Worm (Caenorhabditis elegans) whole organism, mixed stage, embryonic: ENCODE measurements around the gene vit-6.

Source experiments
- bed-3 ChIP-seq: fragments of 200-800 bp; sonication (Bioruptor generic); optimal IDR thresholded peaks from 3 replicates; lab custom pipeline; 2018; ENCODE audit warnings: mild to moderate bottlenecking, missing genetic modification characterization, moderate library complexity, missing compliant biosample characterization
- blmp-1 ChIP-seq: fragments of 150-350 bp; optimal IDR thresholded peaks from 2 replicates; lab custom pipeline; 2014; ENCODE audit warnings: missing biosample characterization, missing genetic modification characterization
- ceh-39 ChIP-seq: fragments of 150-350 bp; optimal IDR thresholded peaks from 2 replicates; lab custom pipeline; 2014; ENCODE audit warnings: missing biosample characterization, missing genetic modification characterization
- ceh-43 ChIP-seq: fragments of 200-800 bp; sonication (Bioruptor generic); optimal IDR thresholded peaks from 2 replicates; lab custom pipeline; 2018; ENCODE audit warnings: mild to moderate bottlenecking, missing genetic modification characterization, moderate library complexity, missing compliant biosample characterization
- ceh-83 ChIP-seq: fragments of 200-800 bp; sonication (Bioruptor generic); optimal IDR thresholded peaks from 2 replicates; lab custom pipeline; 2018; ENCODE audit warnings: mild to moderate bottlenecking, missing genetic modification characterization, missing compliant biosample characterization
- ces-1 ChIP-seq: fragments of 150-350 bp; optimal IDR thresholded peaks from 2 replicates; lab custom pipeline; 2014; ENCODE audit warnings: missing biosample characterization, missing genetic modification reagents, missing genetic modification characterization
- cnd-1 ChIP-seq: fragments of 200-800 bp; sonication (Bioruptor generic); optimal IDR thresholded peaks from 2 replicates; lab custom pipeline; 2018; ENCODE audit warnings: mild to moderate bottlenecking, missing genetic modification characterization, missing compliant biosample characterization
- drap-1 ChIP-seq: fragments of 200-800 bp; sonication (Bioruptor generic); optimal IDR thresholded peaks from 3 replicates; lab custom pipeline; 2018; ENCODE audit warnings: mild to moderate bottlenecking, missing genetic modification characterization, missing compliant biosample characterization
- elt-1 ChIP-seq: sonication (generic microtip); optimal IDR thresholded peaks from 2 replicates; lab custom pipeline; 2017; ENCODE audit warnings: missing genetic modification characterization, mild to moderate bottlenecking, missing compliant biosample characterization, antibody characterized with exemption, moderate library complexity, borderline replicate concordance; ENCODE audit not compliant: insufficient read depth
- flh-1 ChIP-seq: fragments of 200-800 bp; sonication (Bioruptor generic); optimal IDR thresholded peaks from 2 replicates; lab custom pipeline; 2018; ENCODE audit warnings: mild to moderate bottlenecking, missing genetic modification characterization, moderate library complexity, missing compliant biosample characterization
- ham-2 ChIP-seq: fragments of 200-800 bp; sonication (Bioruptor generic); optimal IDR thresholded peaks from 2 replicates; lab custom pipeline; 2018; ENCODE audit warnings: mild to moderate bottlenecking, missing genetic modification characterization, missing compliant biosample characterization
- hlh-1 ChIP-seq: fragments of 150-350 bp; optimal IDR thresholded peaks from 2 replicates; lab custom pipeline; 2014; ENCODE audit warnings: missing biosample characterization, missing genetic modification reagents, missing genetic modification characterization
- lin-13 ChIP-seq: fragments of 150-350 bp; optimal IDR thresholded peaks from 2 replicates; lab custom pipeline; 2014; ENCODE audit warnings: missing biosample characterization, missing genetic modification characterization
- lin-32 ChIP-seq: fragments of 200-800 bp; sonication (Bioruptor generic); optimal IDR thresholded peaks from 2 replicates; lab custom pipeline; 2018; ENCODE audit warnings: mild to moderate bottlenecking, missing genetic modification characterization, missing compliant biosample characterization
- lsy-2 ChIP-seq: fragments of 150-350 bp; optimal IDR thresholded peaks from 2 replicates; lab custom pipeline; 2014; ENCODE audit warnings: missing biosample characterization, missing genetic modification characterization
- mab-5 ChIP-seq: fragments of 150-350 bp; optimal IDR thresholded peaks from 2 replicates; lab custom pipeline; 2014; ENCODE audit warnings: missing biosample characterization, missing genetic modification characterization
- mep-1 ChIP-seq: fragments of 150-350 bp; optimal IDR thresholded peaks from 2 replicates; lab custom pipeline; 2017; ENCODE audit warnings: missing biosample characterization, missing genetic modification reagents, missing genetic modification characterization, inconsistent platforms
- mls-2 ChIP-seq: sonication (generic microtip); optimal IDR thresholded peaks from 2 replicates; lab custom pipeline; 2016; ENCODE audit warnings: mild to moderate bottlenecking, missing genetic modification characterization, moderate library complexity, missing compliant biosample characterization
- nhr-12 ChIP-seq: fragments of 150-350 bp; optimal IDR thresholded peaks from 2 replicates; lab custom pipeline; 2014; ENCODE audit warnings: missing biosample characterization, missing genetic modification characterization
- nhr-2 ChIP-seq: fragments of 150-350 bp; optimal IDR thresholded peaks from 2 replicates; lab custom pipeline; 2014; ENCODE audit warnings: missing biosample characterization, missing genetic modification characterization
- nhr-237 ChIP-seq: fragments of 150-350 bp; optimal IDR thresholded peaks from 2 replicates; lab custom pipeline; 2014; ENCODE audit warnings: missing biosample characterization, missing genetic modification characterization
- nhr-76 ChIP-seq: sonication (generic microtip); optimal IDR thresholded peaks from 2 replicates; lab custom pipeline; 2017; ENCODE audit warnings: missing biosample characterization, missing genetic modification characterization
- pha-4 ChIP-seq: fragments of 150-350 bp; optimal IDR thresholded peaks from 2 replicates; lab custom pipeline; 2018; ENCODE audit warnings: missing biosample characterization, missing genetic modification reagents, missing genetic modification characterization
- sem-2 ChIP-seq: fragments of 200-800 bp; sonication (Bioruptor generic); optimal IDR thresholded peaks from 2 replicates; lab custom pipeline; 2018; ENCODE audit warnings: mild to moderate bottlenecking, missing genetic modification characterization, missing compliant biosample characterization
- snpc-4 ChIP-seq: fragments of 150-350 bp; optimal IDR thresholded peaks from 2 replicates; lab custom pipeline; 2014; ENCODE audit warnings: missing biosample characterization, missing genetic modification characterization
- sptf-1 ChIP-seq: sonication (generic microtip); optimal IDR thresholded peaks from 2 replicates; lab custom pipeline; 2017; ENCODE audit warnings: mild to moderate bottlenecking, missing genetic modification characterization, moderate library complexity, missing compliant biosample characterization
- tbx-8 ChIP-seq: fragments of 200-800 bp; sonication (Bioruptor generic); optimal IDR thresholded peaks from 2 replicates; lab custom pipeline; 2018; ENCODE audit warnings: mild to moderate bottlenecking, missing genetic modification characterization, moderate library complexity, missing compliant biosample characterization
- unc-120 ChIP-seq: sonication (generic microtip); optimal IDR thresholded peaks from 2 replicates; lab custom pipeline; 2017; ENCODE audit warnings: missing genetic modification characterization, missing compliant biosample characterization; ENCODE audit not compliant: poor library complexity, severe bottlenecking
- unc-39 ChIP-seq: fragments of 150-350 bp; optimal IDR thresholded peaks from 2 replicates; lab custom pipeline; 2014; ENCODE audit warnings: missing biosample characterization, missing genetic modification characterization
- unc-62 ChIP-seq: fragments of 150-350 bp; optimal IDR thresholded peaks from 2 replicates; lab custom pipeline; 2014; ENCODE audit warnings: missing biosample characterization, missing genetic modification reagents, missing genetic modification characterization
- zip-8 ChIP-seq: fragments of 150-350 bp; optimal IDR thresholded peaks from 2 replicates; lab custom pipeline; 2014; ENCODE audit warnings: missing biosample characterization, missing genetic modification characterization
- ztf-11 ChIP-seq: fragments of 150-350 bp; optimal IDR thresholded peaks from 2 replicates; lab custom pipeline; 2014; ENCODE audit warnings: missing biosample characterization, missing genetic modification characterization

vit-6 gene

ce11 chrIV:8300468-8300867, 39.5 kb downstream of the vit-6 start, which contains the start of gene F35H10.5:
TSS of gene F35H10.5 (plus strand) at chrIV:8300768.
- TF ChIP-seq mep-1 (tag; lab: Kevin White, UChicago) (no peak), ceh-43 (GFP tag; lab: Kevin White, UChicago) (no peak), zip-8 (tag; lab: Kevin White, UChicago) (no peak), blmp-1 (tag; lab: Kevin White, UChicago) (no peak), flh-1 (GFP tag; lab: Kevin White, UChicago) (no peak), ceh-83 (no peak), nhr-2 (tag; lab: Kevin White, UChicago) (no peak)

- TF ChIP-seq unc-62 (GFP tag; lab: Kevin White, UChicago) = no peak
- TF ChIP-seq nhr-237 (tag; lab: Kevin White, UChicago) = peak; percentile 7
Observed at ce11 chrIV:8301925-8302324, 41.0 kb downstream of the vit-6 start.

ce11 chrIV:8302648-8303161, 41.7 kb downstream of the vit-6 start:
- TF ChIP-seq blmp-1 (tag; lab: Kevin White, UChicago) = peak; percentile 61
- no peak for TF ChIP-seq nhr-76 (tag; lab: Kevin White, UChicago)

- TF ChIP-seq ceh-43 (GFP tag; lab: Kevin White, UChicago) (no peak), zip-8 (tag; lab: Kevin White, UChicago) (no peak), flh-1 (GFP tag; lab: Kevin White, UChicago) (no peak), drap-1 (GFP tag; lab: Kevin White, UChicago) (no peak), lsy-2 (tag; lab: Kevin White, UChicago) (no peak), unc-120 (tag; lab: Kevin White, UChicago) (no peak), ham-2 (GFP tag; lab: Kevin White, UChicago) (no peak), nhr-2 (tag; lab: Kevin White, UChicago) (no peak), hlh-1 (no peak), bed-3 (GFP tag; lab: Kevin White, UChicago) (no peak), mep-1 (tag; lab: Kevin White, UChicago) (no peak), tbx-8 (GFP tag; lab: Kevin White, UChicago) (no peak), mab-5 (no peak), sem-2 (GFP tag; lab: Kevin White, UChicago) (no peak), nhr-12 (tag; lab: Kevin White, UChicago) (no peak), ces-1 (no peak)
Observed at ce11 chrIV:8303668-8304067, 42.7 kb downstream of the vit-6 start, which contains the start of gene vha-5. TSS of gene vha-5 (plus strand) at chrIV:8303968.

ce11 chrIV:8307408-8307807, 46.5 kb downstream of the vit-6 start:
- TF ChIP-seq blmp-1 (tag; lab: Kevin White, UChicago) (no peak), elt-1 (tag; lab: Kevin White, UChicago) (no peak), nhr-2 (tag; lab: Kevin White, UChicago) (no peak), bed-3 (GFP tag; lab: Kevin White, UChicago) (no peak), drap-1 (GFP tag; lab: Kevin White, UChicago) (no peak), ztf-11 (tag; lab: Kevin White, UChicago) (no peak), lin-13 (no peak), tbx-8 (GFP tag; lab: Kevin White, UChicago) (no peak), mab-5 (no peak), sptf-1 (tag; lab: Kevin White, UChicago) (no peak), snpc-4 (no peak), mls-2 (tag; lab: Kevin White, UChicago) (no peak), unc-39 (tag; lab: Kevin White, UChicago) (no peak), unc-120 (tag; lab: Kevin White, UChicago) (no peak), lsy-2 (tag; lab: Kevin White, UChicago) (no peak), ceh-39 (tag; lab: Kevin White, UChicago) (no peak), nhr-237 (tag; lab: Kevin White, UChicago) (no peak)

- TF ChIP-seq pha-4 (tag; lab: Kevin White, UChicago) = no peak
- no peak for TF ChIP-seq cnd-1
- no peak for TF ChIP-seq lin-32 (GFP tag; lab: Kevin White, UChicago)
- no peak for TF ChIP-seq nhr-12 (tag; lab: Kevin White, UChicago)
- no peak for TF ChIP-seq blmp-1 (tag; lab: Kevin White, UChicago)
- no peak for TF ChIP-seq bed-3 (GFP tag; lab: Kevin White, UChicago)
- no peak for TF ChIP-seq tbx-8 (GFP tag; lab: Kevin White, UChicago)
- no peak for TF ChIP-seq ham-2 (GFP tag; lab: Kevin White, UChicago)
- TF ChIP-seq ceh-43 (GFP tag; lab: Kevin White, UChicago) = no peak
- no peak for TF ChIP-seq unc-62 (GFP tag; lab: Kevin White, UChicago)
Observed at ce11 chrIV:8312105-8312504, 51.1 kb downstream of the vit-6 start.
